Fruit fly (Drosophila melanogaster) whole organism, prepupa: ENCODE results near the gene CG32052.
A peak's percentile ranks its signal among the peaks of the same experiment; 100 is the strongest.

Experiments
- Blimp-1 ChIP-seq: fragments of 200-800 bp; sonication (Bioruptor generic); optimal IDR thresholded peaks from 3 replicates; lab custom pipeline; 2017; ENCODE audit warnings: missing biosample characterization, missing genetic modification characterization, mild to moderate bottlenecking, moderate library complexity, missing genetic modification reagents
- CG10669 ChIP-seq: fragments of 200-800 bp; sonication (Bioruptor generic); optimal IDR thresholded peaks from 3 replicates; lab custom pipeline; 2018; ENCODE audit warnings: missing biosample characterization, mild to moderate bottlenecking, missing genetic modification characterization, moderate library complexity
- CG11294 ChIP-seq: fragments of 200-800 bp; sonication (Bioruptor generic); IDR thresholded peaks from 2 replicates; pipeline ENCODE4 v1.3.6; 2022; ENCODE audit warnings: missing biosample characterization, missing genetic modification characterization
- CG11762 ChIP-seq: fragments of 200-800 bp; sonication (Bioruptor generic); optimal IDR thresholded peaks from 3 replicates; lab custom pipeline; 2016; ENCODE audit warnings: missing biosample characterization, missing genetic modification characterization; ENCODE audit not compliant: insufficient read depth
- CG15336 ChIP-seq: fragments of 200-800 bp; sonication (Bioruptor generic); IDR thresholded peaks from 2 replicates; pipeline ENCODE4 v1.3.6; 2022; ENCODE audit warnings: missing biosample characterization, missing genetic modification characterization
- CG1621 ChIP-seq: fragments of 200-800 bp; sonication (Bioruptor generic); optimal IDR thresholded peaks from 3 replicates; lab custom pipeline; 2018; ENCODE audit warnings: missing biosample characterization, mild to moderate bottlenecking, missing genetic modification characterization
- CG16779 ChIP-seq: fragments of 200-800 bp; sonication (Bioruptor generic); optimal IDR thresholded peaks from 3 replicates; lab custom pipeline; 2017; ENCODE audit warnings: missing biosample characterization, mild to moderate bottlenecking, missing genetic modification characterization
- CG3032 ChIP-seq: fragments of 200-800 bp; optimal IDR thresholded peaks from 2 replicates; lab custom pipeline; 2019; ENCODE audit warnings: missing biosample characterization, mild to moderate bottlenecking, missing genetic modification characterization, moderate library complexity
- CG31627 ChIP-seq: fragments of 200-800 bp; sonication (Bioruptor generic); optimal IDR thresholded peaks from 3 replicates; lab custom pipeline; 2016; ENCODE audit warnings: missing biosample characterization, missing genetic modification characterization
- CG32006 ChIP-seq: fragments of 200-800 bp; sonication (Bioruptor generic); optimal IDR thresholded peaks from 3 replicates; lab custom pipeline; 2017; ENCODE audit warnings: missing biosample characterization, mild to moderate bottlenecking, missing genetic modification characterization
- CG34406 ChIP-seq: fragments of 200-800 bp; sonication (Bioruptor generic); optimal IDR thresholded peaks from 3 replicates; lab custom pipeline; 2016; ENCODE audit warnings: missing biosample characterization, missing genetic modification characterization
- CG3919 ChIP-seq: fragments of 200-800 bp; sonication (Bioruptor generic); optimal IDR thresholded peaks from 3 replicates; lab custom pipeline; 2016; ENCODE audit warnings: missing biosample characterization, missing genetic modification characterization
- CG4318 ChIP-seq: fragments of 200-800 bp; sonication (Bioruptor generic); optimal IDR thresholded peaks from 3 replicates; lab custom pipeline; 2017; ENCODE audit warnings: missing biosample characterization, mild to moderate bottlenecking, missing genetic modification characterization
- CG6163 ChIP-seq: fragments of 200-800 bp; sonication (Bioruptor generic); IDR thresholded peaks from 3 replicates; pipeline ENCODE4 v1.3.6; 2022; ENCODE audit warnings: missing biosample characterization, missing genetic modification characterization
- CG6276 ChIP-seq: fragments of 200-800 bp; sonication (Bioruptor generic); optimal IDR thresholded peaks from 2 replicates; lab custom pipeline; 2017; ENCODE audit warnings: missing biosample characterization, mild to moderate bottlenecking, missing genetic modification characterization
- CG6792 ChIP-seq: fragments of 200-800 bp; sonication (Bioruptor generic); optimal IDR thresholded peaks from 3 replicates; lab custom pipeline; 2016; ENCODE audit warnings: missing biosample characterization, missing genetic modification characterization
- CG6854 ChIP-seq: fragments of 200-800 bp; sonication (Bioruptor generic); optimal IDR thresholded peaks from 2 replicates; lab custom pipeline; 2017; ENCODE audit warnings: missing biosample characterization, mild to moderate bottlenecking, missing genetic modification characterization
- CG8119 ChIP-seq: fragments of 200-800 bp; sonication (Bioruptor generic); IDR thresholded peaks from 3 replicates; pipeline ENCODE4 v1.3.6; 2022; ENCODE audit warnings: missing biosample characterization, missing genetic modification characterization
- CG8319 ChIP-seq: fragments of 200-800 bp; sonication (Bioruptor generic); optimal IDR thresholded peaks from 3 replicates; lab custom pipeline; 2016; ENCODE audit warnings: missing biosample characterization, missing genetic modification characterization
- CG8632 ChIP-seq: fragments of 200-800 bp; sonication (Bioruptor generic); optimal IDR thresholded peaks from 3 replicates; lab custom pipeline; 2016; ENCODE audit warnings: missing biosample characterization, missing genetic modification characterization
- CG9139 ChIP-seq: fragments of 200-800 bp; sonication (Bioruptor generic); optimal IDR thresholded peaks from 3 replicates; lab custom pipeline; 2017; ENCODE audit warnings: missing biosample characterization, mild to moderate bottlenecking, missing genetic modification characterization
- Eip75B ChIP-seq: fragments of 200-800 bp; sonication (Bioruptor generic); optimal IDR thresholded peaks from 3 replicates; lab custom pipeline; 2016; ENCODE audit warnings: missing biosample characterization, missing genetic modification characterization
- Eip78C ChIP-seq: fragments of 200-800 bp; sonication (Bioruptor generic); peaks from one replicate; lab custom pipeline; 2016; ENCODE audit warnings: missing biosample characterization, missing genetic modification characterization
- Eip93F ChIP-seq: fragments of 200-800 bp; sonication (Bioruptor generic); optimal IDR thresholded peaks from 2 replicates; lab custom pipeline; 2016; ENCODE audit warnings: missing biosample characterization, mild to moderate bottlenecking, missing genetic modification characterization
- Ets96B ChIP-seq: fragments of 200-800 bp; optimal IDR thresholded peaks from 2 replicates; lab custom pipeline; 2019; ENCODE audit warnings: missing biosample characterization, mild to moderate bottlenecking, missing genetic modification characterization, moderate library complexity
- Gug ChIP-seq: fragments of 200-800 bp; sonication (Bioruptor generic); IDR thresholded peaks from 2 replicates; pipeline ENCODE4 v1.3.6; 2022; ENCODE audit warnings: missing biosample characterization, missing genetic modification characterization
- Hr38 ChIP-seq: sonication (Bioruptor generic); optimal IDR thresholded peaks from 2 replicates; lab custom pipeline; 2016; ENCODE audit warnings: missing biosample characterization, missing genetic modification characterization
- Hr4 ChIP-seq: fragments of 200-800 bp; sonication (Bioruptor generic); optimal IDR thresholded peaks from 3 replicates; lab custom pipeline; 2016; ENCODE audit warnings: missing biosample characterization, missing genetic modification characterization
- Lpt ChIP-seq: fragments of 200-800 bp; sonication (Bioruptor generic); optimal IDR thresholded peaks from 3 replicates; lab custom pipeline; 2016; ENCODE audit warnings: missing biosample characterization, missing genetic modification characterization
- Met ChIP-seq: fragments of 200-800 bp; sonication (Bioruptor generic); optimal IDR thresholded peaks from 3 replicates; lab custom pipeline; 2016; ENCODE audit warnings: missing biosample characterization, missing genetic modification characterization
- OdsH ChIP-seq: fragments of 200-800 bp; sonication (Bioruptor generic); optimal IDR thresholded peaks from 3 replicates; lab custom pipeline; 2016; ENCODE audit warnings: missing biosample characterization, missing genetic modification characterization
- Sox102F ChIP-seq: fragments of 200-800 bp; sonication (Bioruptor generic); optimal IDR thresholded peaks from 2 replicates; lab custom pipeline; 2016; ENCODE audit warnings: missing biosample characterization, mild to moderate bottlenecking, missing genetic modification characterization
- Sox14 ChIP-seq: fragments of 200-800 bp; sonication (Bioruptor generic); optimal IDR thresholded peaks from 3 replicates; lab custom pipeline; 2016; ENCODE audit warnings: missing biosample characterization, missing genetic modification characterization
- Sox15 ChIP-seq: fragments of 200-800 bp; sonication (Bioruptor generic); optimal IDR thresholded peaks from 3 replicates; lab custom pipeline; 2016; ENCODE audit warnings: missing biosample characterization, missing genetic modification characterization
- achi ChIP-seq: fragments of 200-800 bp; sonication (Bioruptor generic); optimal IDR thresholded peaks from 3 replicates; lab custom pipeline; 2016; ENCODE audit warnings: missing biosample characterization, missing genetic modification characterization
- acj6 ChIP-seq: fragments of 200-800 bp; sonication (Bioruptor generic); optimal IDR thresholded peaks from 3 replicates; lab custom pipeline; 2016; ENCODE audit warnings: missing biosample characterization, missing genetic modification characterization
- cyc ChIP-seq: fragments of 200-800 bp; sonication (Bioruptor generic); optimal IDR thresholded peaks from 3 replicates; lab custom pipeline; 2016; ENCODE audit warnings: missing biosample characterization, missing genetic modification characterization
- dac ChIP-seq: fragments of 200-800 bp; sonication (Bioruptor generic); optimal IDR thresholded peaks from 2 replicates; lab custom pipeline; 2017; ENCODE audit warnings: missing biosample characterization, mild to moderate bottlenecking, missing genetic modification characterization
- dsx ChIP-seq: fragments of 200-800 bp; optimal IDR thresholded peaks from 3 replicates; lab custom pipeline; 2019; ENCODE audit warnings: missing biosample characterization, mild to moderate bottlenecking, missing genetic modification characterization, moderate library complexity; ENCODE audit not compliant: poor library complexity, severe bottlenecking
- eg ChIP-seq: fragments of 200-800 bp; sonication (Bioruptor generic); IDR thresholded peaks from 3 replicates; pipeline ENCODE4 v1.3.6; 2022; ENCODE audit warnings: missing biosample characterization, missing genetic modification characterization
- esn ChIP-seq: fragments of 200-800 bp; sonication (Bioruptor generic); optimal IDR thresholded peaks from 2 replicates; lab custom pipeline; 2016; ENCODE audit warnings: missing biosample characterization, mild to moderate bottlenecking, missing genetic modification characterization, moderate library complexity
- fd59A ChIP-seq: fragments of 200-800 bp; sonication (Bioruptor generic); optimal IDR thresholded peaks from 2 replicates; lab custom pipeline; 2017; ENCODE audit warnings: missing biosample characterization, mild to moderate bottlenecking, missing genetic modification characterization, missing genetic modification reagents
- fd85E ChIP-seq: fragments of 200-800 bp; sonication (Bioruptor generic); optimal IDR thresholded peaks from 3 replicates; lab custom pipeline; 2016; ENCODE audit warnings: missing biosample characterization, missing genetic modification characterization
- lz ChIP-seq: fragments of 200-800 bp; sonication (Bioruptor generic); optimal IDR thresholded peaks from 3 replicates; lab custom pipeline; 2016; ENCODE audit warnings: missing biosample characterization, missing genetic modification characterization
- net ChIP-seq: fragments of 200-800 bp; sonication (Bioruptor generic); optimal IDR thresholded peaks from 3 replicates; lab custom pipeline; 2016; ENCODE audit warnings: missing biosample characterization, missing genetic modification characterization
- pdm3 ChIP-seq: fragments of 200-800 bp; sonication (Bioruptor generic); optimal IDR thresholded peaks from 3 replicates; lab custom pipeline; 2016; ENCODE audit warnings: missing biosample characterization, missing genetic modification characterization
- spab ChIP-seq: fragments of 200-800 bp; sonication (Bioruptor generic); optimal IDR thresholded peaks from 2 replicates; lab custom pipeline; 2017; ENCODE audit warnings: missing biosample characterization, mild to moderate bottlenecking, missing genetic modification characterization, missing genetic modification reagents
- ss ChIP-seq, 2 experiments: fragments of 200-800 bp; sonication (Bioruptor generic); optimal IDR thresholded peaks; 2 replicates in 1 of 2; 3 replicates in 1 of 2; lab custom pipeline; 2017 to 2018; ENCODE audit warnings: mild to moderate bottlenecking in 2 of 2, missing biosample characterization in 2 of 2, missing genetic modification characterization in 2 of 2, moderate library complexity in 1 of 2
- svp ChIP-seq: fragments of 200-800 bp; sonication (Bioruptor generic); peaks from one replicate; lab custom pipeline; 2016; ENCODE audit warnings: missing biosample characterization, missing genetic modification characterization
- topi ChIP-seq: fragments of 200-800 bp; sonication (Bioruptor generic); optimal IDR thresholded peaks from 3 replicates; lab custom pipeline; 2016; ENCODE audit warnings: missing biosample characterization, missing genetic modification characterization
- vri ChIP-seq: fragments of 200-800 bp; sonication (Bioruptor generic); optimal IDR thresholded peaks from 3 replicates; lab custom pipeline; 2016; ENCODE audit warnings: missing biosample characterization, mild to moderate bottlenecking, missing genetic modification characterization

CG32052 gene

dm6 chr3L:9764915-9765709, 21.7 kb upstream of the CG32052 start:
- TF ChIP-seq fd85E (GFP tag; lab: Kevin White, UChicago) = no peak
- no peak for TF ChIP-seq CG8319 (GFP tag; lab: Kevin White, UChicago)
- TF ChIP-seq CG32006 = peak; percentile 78
- peak; percentile 56 for TF ChIP-seq CG6276 (GFP tag; lab: Kevin White, UChicago)
- TF ChIP-seq CG6792 = no peak
- peak; percentile 29 for TF ChIP-seq OdsH (GFP tag; lab: Kevin White, UChicago)
- peak; percentile 26 for TF ChIP-seq CG10669
- no peak for TF ChIP-seq Eip93F
- peak; percentile 12 for TF ChIP-seq CG8632 (GFP tag; lab: Kevin White, UChicago)
- TF ChIP-seq esn (GFP tag; lab: Kevin White, UChicago) = peak; percentile 30
- no peak for TF ChIP-seq dsx (GFP tag; lab: Kevin White, UChicago)
- peak; percentile 7 for TF ChIP-seq cyc (GFP tag; lab: Kevin White, UChicago)
- peak; percentile 34 for TF ChIP-seq achi (GFP tag; lab: Kevin White, UChicago)
- peak; percentile 37 for TF ChIP-seq Ets96B
- no peak for TF ChIP-seq Sox14
- peak; percentile 44 for TF ChIP-seq topi (GFP tag; lab: Kevin White, UChicago)
- TF ChIP-seq net (GFP tag; lab: Kevin White, UChicago) = peak; percentile 26
- TF ChIP-seq Lpt = peak; percentile 30
- TF ChIP-seq fd59A (GFP tag; lab: Kevin White, UChicago) = no peak
- no peak for TF ChIP-seq Sox15 (GFP tag; lab: Kevin White, UChicago)
- no peak for TF ChIP-seq CG9139 (GFP tag; lab: Kevin White, UChicago)
- peak; percentile 57 for TF ChIP-seq CG8119 (GFP tag; lab: Robert Waterston, UW)
- TF ChIP-seq CG6854 = no peak
- no peak for TF ChIP-seq spab (GFP tag; lab: Kevin White, UChicago)
- no peak for TF ChIP-seq pdm3 (GFP tag; lab: Kevin White, UChicago)
- peak; percentile 32 for TF ChIP-seq acj6 (GFP tag; lab: Kevin White, UChicago)
- TF ChIP-seq svp = peak; percentile 65
- TF ChIP-seq CG34406 (GFP tag; lab: Kevin White, UChicago) = peak; percentile 16
- TF ChIP-seq Hr4 (GFP tag; lab: Kevin White, UChicago) = peak; percentile 34
- no peak for TF ChIP-seq CG16779 (tag; lab: Kevin White, UChicago)
- no peak for TF ChIP-seq lz (GFP tag; lab: Kevin White, UChicago)
- no peak for TF ChIP-seq CG11294 (GFP tag; lab: Robert Waterston, UW)
- TF ChIP-seq CG31627 (GFP tag; lab: Kevin White, UChicago) = peak; percentile 24
- TF ChIP-seq Met (GFP tag; lab: Kevin White, UChicago) = peak; percentile 45
- peak; percentile 57 for TF ChIP-seq CG3919 (GFP tag; lab: Kevin White, UChicago)
- no peak for TF ChIP-seq vri (GFP tag; lab: Kevin White, UChicago)
- TF ChIP-seq CG4318 (GFP tag; lab: Kevin White, UChicago) = peak; percentile 50
- peak; percentile 59 for TF ChIP-seq CG15336
- TF ChIP-seq Blimp-1 (GFP tag; lab: Kevin White, UChicago) = peak; percentile 43
- TF ChIP-seq CG6163 (GFP tag; lab: Robert Waterston, UW) = no peak; the same call in 2 of the 3 replicates
- TF ChIP-seq Eip78C (GFP tag; lab: Kevin White, UChicago) = peak; percentile 72
- peak; percentile 37 for TF ChIP-seq CG3032 (tag; lab: Kevin White, UChicago)
- peak; percentile 43 for TF ChIP-seq Gug (GFP tag; lab: Robert Waterston, UW)
- TF ChIP-seq Hr38 (GFP tag; lab: Kevin White, UChicago) = no peak
- no peak for TF ChIP-seq CG1621 (tag; lab: Kevin White, UChicago)
- no peak for TF ChIP-seq Eip75B
- peak; percentile 15 for TF ChIP-seq CG11762 (GFP tag; lab: Kevin White, UChicago)
- TF ChIP-seq eg = peak; percentile 54; the same call in 2 of the 3 replicates
- TF ChIP-seq dac (GFP tag; lab: Kevin White, UChicago) = peak; percentile 16
- TF ChIP-seq Sox102F (GFP tag; lab: Kevin White, UChicago) = no peak
- TF ChIP-seq ss (GFP tag; optimal IDR thresholded peaks at IDR 0.05; lab: Kevin White, UChicago) = no peak
